Fruit fly (Drosophila melanogaster) whole organism, wandering third instar larva: Measurements from ENCODE around the gene CG10353.

Source experiments
- Abd-B ChIP-seq: fragments of >200 bp; optimal IDR thresholded peaks from 2 replicates; lab custom pipeline; 2017; ENCODE audit warnings: missing biosample characterization, missing genetic modification characterization
- CG32264 ChIP-seq: fragments of 200-800 bp; sonication (Bioruptor generic); optimal IDR thresholded peaks from 2 replicates; lab custom pipeline; 2016; ENCODE audit warnings: missing biosample characterization, missing genetic modification characterization
- CG9705 ChIP-seq: fragments of 200-800 bp; sonication (Bioruptor generic); optimal IDR thresholded peaks from 2 replicates; lab custom pipeline; 2018; ENCODE audit warnings: missing biosample characterization, mild to moderate bottlenecking, missing genetic modification characterization
- CrebA ChIP-seq: fragments of 200-800 bp; sonication (Bioruptor generic); optimal IDR thresholded peaks from 2 replicates; lab custom pipeline; 2016; ENCODE audit warnings: missing biosample characterization, mild to moderate bottlenecking, missing genetic modification characterization, borderline replicate concordance
- Dfd ChIP-seq: fragments of >200 bp; optimal IDR thresholded peaks from 2 replicates; lab custom pipeline; 2017; ENCODE audit warnings: missing biosample characterization, missing genetic modification characterization
- Dif ChIP-seq: fragments of 200-275, 200-300 bp; sonication (Bioruptor generic); optimal IDR thresholded peaks from 2 replicates; lab custom pipeline; 2018; ENCODE audit warnings: missing biosample characterization, missing genetic modification characterization; ENCODE audit not compliant: partially characterized antibody
- GATAd ChIP-seq: sonication (Bioruptor generic); optimal IDR thresholded peaks from 2 replicates; lab custom pipeline; 2016; ENCODE audit warnings: missing biosample characterization, missing genetic modification characterization
- HLH106 ChIP-seq: fragments of 200-800 bp; optimal IDR thresholded peaks from 3 replicates; lab custom pipeline; 2019; ENCODE audit warnings: missing biosample characterization, mild to moderate bottlenecking, missing genetic modification characterization, moderate library complexity
- Hnf4 ChIP-seq: fragments of 200-800 bp; sonication (Bioruptor generic); optimal IDR thresholded peaks from 2 replicates; lab custom pipeline; 2016; ENCODE audit warnings: missing biosample characterization, mild to moderate bottlenecking, missing genetic modification characterization
- Hr78 ChIP-seq: fragments of >200 bp; optimal IDR thresholded peaks from 2 replicates; lab custom pipeline; 2017; ENCODE audit warnings: missing biosample characterization, missing genetic modification characterization
- Hr83 ChIP-seq: fragments of 200-300 bp; sonication (Bioruptor generic); optimal IDR thresholded peaks from 2 replicates; lab custom pipeline; 2016; ENCODE audit warnings: missing biosample characterization, mild to moderate bottlenecking, missing genetic modification characterization, moderate library complexity; ENCODE audit not compliant: poor library complexity, severe bottlenecking
- Jra ChIP-seq: sonication (Bioruptor generic); optimal IDR thresholded peaks from 2 replicates; lab custom pipeline; 2016; ENCODE audit warnings: missing biosample characterization, missing genetic modification characterization
- Mio ChIP-seq: sonication (Bioruptor generic); optimal IDR thresholded peaks from 2 replicates; lab custom pipeline; 2016; ENCODE audit warnings: missing biosample characterization, missing genetic modification characterization
- Myc ChIP-seq: fragments of >200 bp; optimal IDR thresholded peaks from 2 replicates; lab custom pipeline; 2017
- N ChIP-seq: fragments of >200 bp; optimal IDR thresholded peaks from 2 replicates; lab custom pipeline; 2018; ENCODE audit warnings: missing biosample characterization, missing external identifiers, missing genetic modification characterization
- OdsH ChIP-seq: fragments of 200-800 bp; sonication (Bioruptor generic); optimal IDR thresholded peaks from 2 replicates; lab custom pipeline; 2016; ENCODE audit warnings: missing biosample characterization, mild to moderate bottlenecking, missing genetic modification characterization
- Rel ChIP-seq, 2 experiments: fragments of 200-800 bp; sonication (Bioruptor generic) in 1 of 2; optimal IDR thresholded peaks; 2 replicates in 1 of 2; 3 replicates in 1 of 2; lab custom pipeline; 2016 to 2019; ENCODE audit warnings: mild to moderate bottlenecking in 2 of 2, missing biosample characterization in 2 of 2, missing genetic modification characterization in 2 of 2, moderate library complexity in 1 of 2
- Sp1 ChIP-seq: fragments of 200-800 bp; sonication (Bioruptor generic); optimal IDR thresholded peaks from 3 replicates; lab custom pipeline; 2019; ENCODE audit warnings: missing biosample characterization, mild to moderate bottlenecking, missing genetic modification characterization, moderate library complexity
- Vsx2 ChIP-seq: fragments of 200-300, 225-300 bp; sonication (Bioruptor generic); optimal IDR thresholded peaks from 2 replicates; lab custom pipeline; 2018; ENCODE audit warnings: missing biosample characterization, missing genetic modification characterization; ENCODE audit not compliant: partially characterized antibody
- br ChIP-seq: fragments of 200-800 bp; sonication (Bioruptor generic); optimal IDR thresholded peaks from 2 replicates; lab custom pipeline; 2016; ENCODE audit warnings: missing biosample characterization, missing genetic modification characterization
- brk ChIP-seq: fragments of 200-800 bp; sonication (Bioruptor generic); optimal IDR thresholded peaks from 2 replicates; lab custom pipeline; 2016; ENCODE audit warnings: missing biosample characterization, mild to moderate bottlenecking, missing genetic modification characterization
- dl ChIP-seq, 2 experiments: fragments of 175-275, 200-275 bp in 1 of 2; fragments of 200-275 bp in 1 of 2; sonication (Bioruptor generic); optimal IDR thresholded peaks; lab custom pipeline; 2018; ENCODE audit warnings: mild to moderate bottlenecking in 2 of 2, missing biosample characterization in 2 of 2, missing genetic modification characterization in 2 of 2, moderate library complexity in 2 of 2; ENCODE audit not compliant: partially characterized antibody in 2 of 2, insufficient read depth in 1 of 2
- dmrt93B ChIP-seq: fragments of 200-800 bp; sonication (Bioruptor generic); optimal IDR thresholded peaks from 2 replicates; lab custom pipeline; 2018; ENCODE audit warnings: missing biosample characterization, mild to moderate bottlenecking, missing genetic modification characterization
- dsf ChIP-seq: sonication (Bioruptor generic); optimal IDR thresholded peaks from 2 replicates; lab custom pipeline; 2016; ENCODE audit warnings: missing biosample characterization, missing genetic modification characterization, borderline replicate concordance
- ey ChIP-seq: fragments of 200-800 bp; sonication (Bioruptor generic); optimal IDR thresholded peaks from 2 replicates; lab custom pipeline; 2016; ENCODE audit warnings: missing biosample characterization, missing genetic modification characterization
- foxo ChIP-seq, 2 experiments: fragments of 200-800 bp; sonication (Bioruptor generic); optimal IDR thresholded peaks; 2 replicates in 1 of 2; 3 replicates in 1 of 2; lab custom pipeline; 2016 to 2017; ENCODE audit warnings: missing biosample characterization in 2 of 2, missing genetic modification characterization in 2 of 2
- fru ChIP-seq: fragments of 200-800 bp; sonication (Bioruptor generic); optimal IDR thresholded peaks from 3 replicates; lab custom pipeline; 2016; ENCODE audit warnings: missing biosample characterization, mild to moderate bottlenecking, missing genetic modification characterization
- h ChIP-seq: fragments of 200-800 bp; sonication (Bioruptor generic); optimal IDR thresholded peaks from 3 replicates; lab custom pipeline; 2016; ENCODE audit warnings: missing biosample characterization, mild to moderate bottlenecking, missing genetic modification characterization
- jim ChIP-seq: fragments of 175-275, 200-325 bp; sonication (Bioruptor generic); optimal IDR thresholded peaks from 2 replicates; lab custom pipeline; 2016; ENCODE audit warnings: missing biosample characterization, mild to moderate bottlenecking, missing genetic modification characterization
- lola ChIP-seq: fragments of >200 bp; optimal IDR thresholded peaks from 2 replicates; lab custom pipeline; 2017; ENCODE audit warnings: missing biosample characterization, missing genetic modification characterization
- pan ChIP-seq: fragments of >200 bp; optimal IDR thresholded peaks from 2 replicates; lab custom pipeline; 2017
- psq ChIP-seq: fragments of 200-800 bp; sonication (Bioruptor generic); optimal IDR thresholded peaks from 3 replicates; lab custom pipeline; 2017; ENCODE audit warnings: missing biosample characterization, mild to moderate bottlenecking, missing genetic modification characterization, moderate library complexity
- rgr ChIP-seq: fragments of 200-800 bp; sonication (Bioruptor generic); optimal IDR thresholded peaks from 3 replicates; lab custom pipeline; 2016; ENCODE audit warnings: missing biosample characterization, mild to moderate bottlenecking, missing genetic modification characterization
- sage ChIP-seq: fragments of 200-800 bp; sonication (Bioruptor generic); optimal IDR thresholded peaks from 2 replicates; lab custom pipeline; 2016; ENCODE audit warnings: missing biosample characterization, mild to moderate bottlenecking, missing genetic modification characterization
- sv ChIP-seq: fragments of 200-800 bp; sonication (Bioruptor generic); optimal IDR thresholded peaks from 3 replicates; lab custom pipeline; 2016; ENCODE audit warnings: missing biosample characterization, missing genetic modification characterization
- tai ChIP-seq: sonication (Bioruptor generic); optimal IDR thresholded peaks from 2 replicates; lab custom pipeline; 2016; ENCODE audit warnings: missing biosample characterization, missing genetic modification characterization
- usp ChIP-seq: fragments of >200 bp; optimal IDR thresholded peaks from 2 replicates; lab custom pipeline; 2017; ENCODE audit warnings: missing biosample characterization, missing genetic modification characterization
- woc ChIP-seq: sonication (Bioruptor generic); optimal IDR thresholded peaks from 2 replicates; lab custom pipeline; 2016; ENCODE audit warnings: missing biosample characterization, mild to moderate bottlenecking, missing genetic modification characterization

CG10353 gene

dm6 chrX:11917056-11917633, 30.2 kb upstream of the CG10353 start, which contains the start of gene pot:
Gene pot (minus strand): TSS chrX:11917260.
- peak; percentile 61 for TF ChIP-seq Myc (lab: Kevin White, UChicago)
- TF ChIP-seq Dfd (GFP tag; lab: Kevin White, UChicago), result no peak
- peak; percentile 62 for TF ChIP-seq Vsx2 (GFP tag; lab: Kevin White, UChicago)
- TF ChIP-seq dl (GFP tag; optimal IDR thresholded peaks at IDR 0.05; lab: Kevin White, UChicago; ENCODE audit: insufficient read depth in 1 of 2, partially characterized antibody in 2 of 2), result peak in 1 of 2 experiments; percentile 33
- peak; percentile 18 for TF ChIP-seq Dif (GFP tag; lab: Kevin White, UChicago)
- TF ChIP-seq Hnf4 (GFP tag; lab: Kevin White, UChicago), result no peak
- TF ChIP-seq foxo (GFP tag; optimal IDR thresholded peaks at IDR 0.05; lab: Kevin White, UChicago), result no peak
- TF ChIP-seq Hr83, result peak; percentile 36
- TF ChIP-seq brk (GFP tag; lab: Kevin White, UChicago), result no peak
- peak; percentile 14 for TF ChIP-seq woc (GFP tag; lab: Kevin White, UChicago)

- TF ChIP-seq sv (GFP tag; lab: Kevin White, UChicago) (peak; percentile 70), dsf (GFP tag; lab: Kevin White, UChicago) (no peak), Mio (GFP tag; lab: Kevin White, UChicago) (no peak), Dif (GFP tag; lab: Kevin White, UChicago) (no peak), br (GFP tag; lab: Kevin White, UChicago) (peak; percentile 65), Hr78 (GFP tag; lab: Kevin White, UChicago) (no peak), brk (GFP tag; lab: Kevin White, UChicago) (peak; percentile 65), OdsH (GFP tag; lab: Kevin White, UChicago) (peak; percentile 84), Rel (GFP tag; optimal IDR thresholded peaks at IDR 0.05; lab: Kevin White, UChicago) (no peak), Rel (tag; optimal IDR thresholded peaks at IDR 0.05; lab: Kevin White, UChicago) (peak; percentile 77), CrebA (GFP tag; lab: Kevin White, UChicago) (no peak), Vsx2 (GFP tag; lab: Kevin White, UChicago) (no peak), woc (GFP tag; lab: Kevin White, UChicago) (peak; percentile 65), Dfd (GFP tag; lab: Kevin White, UChicago) (no peak), CG32264 (no peak), Jra (GFP tag; lab: Kevin White, UChicago) (no peak), jim (GFP tag; lab: Kevin White, UChicago) (no peak), tai (GFP tag; lab: Kevin White, UChicago) (no peak), rgr (GFP tag; lab: Kevin White, UChicago) (peak; percentile 77), dl (GFP tag; optimal IDR thresholded peaks at IDR 0.05; lab: Kevin White, UChicago; ENCODE audit: insufficient read depth in 1 of 2, partially characterized antibody in 2 of 2) (no peak), HLH106 (tag; lab: Kevin White, UChicago) (peak; percentile 96), h (peak; percentile 77), psq (GFP tag; lab: Kevin White, UChicago) (peak; percentile 79), sage (GFP tag; lab: Kevin White, UChicago) (no peak), Abd-B (GFP tag; lab: Kevin White, UChicago) (no peak), GATAd (GFP tag; lab: Kevin White, UChicago) (no peak), CG9705 (GFP tag; lab: Kevin White, UChicago) (peak; percentile 90), usp (GFP tag; lab: Kevin White, UChicago) (no peak), N (GFP tag; lab: Kevin White, UChicago) (no peak), lola (no peak), Myc (lab: Kevin White, UChicago) (no peak), fru (peak; percentile 77), foxo (GFP tag; optimal IDR thresholded peaks at IDR 0.05; lab: Kevin White, UChicago) (peak in 1 of 2 experiments; percentile 83), pan (lab: Kevin White, UChicago) (no peak), dmrt93B (peak; percentile 84), Hnf4 (GFP tag; lab: Kevin White, UChicago) (peak; percentile 37), Hr83 (no peak), Sp1 (GFP tag; lab: Kevin White, UChicago) (peak; percentile 95), ey (GFP tag; lab: Kevin White, UChicago) (peak; percentile 53)
Measured at dm6 chrX:11915154-11915593, 28.2 kb upstream of the CG10353 start.
